Worm (Caenorhabditis elegans): ENCODE data around the gene Y55D5A.1.

DNA sequence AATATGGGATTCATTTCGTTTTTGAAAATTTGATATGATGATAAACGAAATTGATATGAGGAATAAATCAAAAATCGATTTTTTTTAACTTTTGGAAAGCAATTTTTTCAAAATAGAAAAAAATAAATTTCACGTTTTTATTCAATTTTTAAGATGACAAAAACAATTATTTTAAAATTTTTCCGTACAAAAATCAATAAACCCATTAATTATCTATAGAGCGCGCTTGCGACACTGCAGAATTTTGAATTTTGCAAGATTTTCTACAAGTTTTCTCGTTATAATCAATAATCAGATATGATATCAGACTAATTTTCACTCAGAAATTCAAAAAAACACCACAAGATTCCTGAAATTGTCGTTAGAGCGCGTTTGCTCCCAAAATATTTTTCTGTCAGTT lies 38.2 kb upstream of the Y55D5A.1 start, which contains the start of gene R10F2.6:
- TF ChIP-seq ztf-4 (tag; optimal IDR thresholded peaks at IDR 0.05) (no peak), ztf-11 (tag; optimal IDR thresholded peaks at IDR 0.05) (no peak), sem-4 (tag; optimal IDR thresholded peaks at IDR 0.05) (no peak), alr-1 (tag; optimal IDR thresholded peaks at IDR 0.05) (no peak), nhr-77 (tag; optimal IDR thresholded peaks at IDR 0.05) (no peak), gmeb-1 (tag; optimal IDR thresholded peaks at IDR 0.05) (no peak), lin-39 (tag; optimal IDR thresholded peaks at IDR 0.05) (no peak), mdl-1 (tag; optimal IDR thresholded peaks at IDR 0.05) (no peak), zag-1 (tag; optimal IDR thresholded peaks at IDR 0.05) (no peak), unc-39 (tag; optimal IDR thresholded peaks at IDR 0.05) (no peak), ZK546.5 (tag; optimal IDR thresholded peaks at IDR 0.05) (no peak), nhr-23 (tag; optimal IDR thresholded peaks at IDR 0.05) (no peak)
